Fruit fly (Drosophila melanogaster): Measurements from ENCODE around the gene bbx.

bbx gene

dm6 chrX:21368410-21368918 lies 5.6 kb downstream of the bbx start (continued):
- TF ChIP-seq Med (GFP tag) (peak; percentile 32), CG33557 (GFP tag; optimal IDR thresholded peaks at IDR 0.05) (no peak), ttk (GFP tag; IDR thresholded peaks at IDR 0.05) (no peak), Hr78 (GFP tag; optimal IDR thresholded peaks at IDR 0.05) (peak in 1 of 2 experiments; percentile 66), CG14860 (GFP tag; IDR thresholded peaks at IDR 0.05; ENCODE audit: partially characterized antibody) (no peak), Doc2 (GFP tag; IDR thresholded peaks at IDR 0.05) (no peak), Dfd (GFP tag; optimal IDR thresholded peaks at IDR 0.05) (no peak), NFAT (GFP tag; IDR thresholded peaks at IDR 0.05) (no peak), bcd (GFP tag; optimal IDR thresholded peaks at IDR 0.05) (no peak), CG30403 (GFP tag; optimal IDR thresholded peaks at IDR 0.05) (no peak), tx (GFP tag; optimal IDR thresholded peaks at IDR 0.05) (no peak), Dad (GFP tag; optimal IDR thresholded peaks at IDR 0.05) (no peak), CG12769 (tag; optimal IDR thresholded peaks at IDR 0.05) (peak; percentile 43), onecut (GFP tag; IDR thresholded peaks at IDR 0.05) (no peak), Dek (tag; optimal IDR thresholded peaks at IDR 0.05) (no peak), ap (GFP tag; IDR thresholded peaks at IDR 0.05) (no peak), CG18764 (GFP tag; optimal IDR thresholded peaks at IDR 0.05) (no peak), CG2116 (GFP tag; optimal IDR thresholded peaks at IDR 0.05) (no peak), Oli (tag; optimal IDR thresholded peaks at IDR 0.05) (no peak), pan (optimal IDR thresholded peaks at IDR 0.05) (no peak), pan (GFP tag; optimal IDR thresholded peaks at IDR 0.05 in 1 of 2, IDR thresholded peaks at IDR 0.05 in 1 of 2) (no peak), CG14667 (GFP tag; IDR thresholded peaks at IDR 0.05) (no peak), lbe (GFP tag; optimal IDR thresholded peaks at IDR 0.05) (no peak), repo (GFP tag; optimal IDR thresholded peaks at IDR 0.05) (no peak), pb (GFP tag; optimal IDR thresholded peaks at IDR 0.05) (no peak), br (optimal IDR thresholded peaks at IDR 0.05) (no peak), CG30020 (tag; optimal IDR thresholded peaks at IDR 0.05) (no peak), ase (GFP tag; IDR thresholded peaks at IDR 0.05) (0 out of 3 replicates have a peak, but pooled peaks have one; percentile 21), inv (GFP tag; IDR thresholded peaks at IDR 0.05; ENCODE audit: partially characterized antibody) (no peak), CG14710 (tag; optimal IDR thresholded peaks at IDR 0.05) (no peak), CG4617 (GFP tag; optimal IDR thresholded peaks at IDR 0.05; ENCODE audit: borderline replicate concordance) (no peak), CG15514 (GFP tag; optimal IDR thresholded peaks at IDR 0.05) (no peak), CG3163 (GFP tag; optimal IDR thresholded peaks at IDR 0.05) (no peak), jigr1 (GFP tag; IDR thresholded peaks at IDR 0.05) (no peak), CG2712 (tag; optimal IDR thresholded peaks at IDR 0.05) (no peak), stc (GFP tag; IDR thresholded peaks at IDR 0.05) (no peak), fru (optimal IDR thresholded peaks at IDR 0.05) (no peak), Sox100B (GFP tag; optimal IDR thresholded peaks at IDR 0.05) (no peak), nom (GFP tag; optimal IDR thresholded peaks at IDR 0.05) (peak; percentile 11), ERR (GFP tag; optimal IDR thresholded peaks at IDR 0.05) (no peak), CG13424 (tag; optimal IDR thresholded peaks at IDR 0.05) (no peak), eve (GFP tag; optimal IDR thresholded peaks at IDR 0.05) (no peak), CG17186 (GFP tag; optimal IDR thresholded peaks at IDR 0.05) (no peak), gsb (GFP tag; IDR thresholded peaks at IDR 0.05) (no peak), tna (GFP tag; IDR thresholded peaks at IDR 0.05; ENCODE audit: partially characterized antibody) (no peak), CG17328 (GFP tag; IDR thresholded peaks at IDR 0.05) (no peak), CG31224 (GFP tag; IDR thresholded peaks at IDR 0.05) (no peak), scrt (GFP tag; optimal IDR thresholded peaks at IDR 0.05) (no peak), Atf3 (GFP tag; optimal IDR thresholded peaks at IDR 0.05) (no peak), jing (GFP tag; optimal IDR thresholded peaks at IDR 0.05) (no peak), CG10959 (GFP tag; IDR thresholded peaks at IDR 0.05) (no peak), Hmr (GFP tag; optimal IDR thresholded peaks at IDR 0.05) (no peak)

All from whole organism, embryonic.